Worm (Caenorhabditis elegans): ENCODE measurements around the gene mlk-1.

mlk-1 gene

ce11 chrV:5049333-5049942 is 15.2 kb downstream of the mlk-1 start, which contains the start of the genes pqn-51 and K11D12.14 (continued):
- TF ChIP-seq ztf-4 (tag; optimal IDR thresholded peaks at IDR 0.05) (peak; percentile 93), nhr-76 (tag; optimal IDR thresholded peaks at IDR 0.05) (no peak), elt-2 (tag; optimal IDR thresholded peaks at IDR 0.05) (peak; percentile 71), efl-1 (optimal IDR thresholded peaks at IDR 0.05) (peak; percentile 82 to 95), efl-1 (GFP tag; optimal IDR thresholded peaks at IDR 0.05 in 1 of 2) (peak; percentile 92 to 99), unc-62 (GFP tag; optimal IDR thresholded peaks at IDR 0.05) (no peak), nhr-90 (tag; optimal IDR thresholded peaks at IDR 0.05; ENCODE audit: poor library complexity) (peak; percentile 96), pqm-1 (tag; optimal IDR thresholded peaks at IDR 0.05) (no peak), fkh-10 (GFP tag; optimal IDR thresholded peaks at IDR 0.05) (peak; percentile 90), snu-23 (GFP tag; optimal IDR thresholded peaks at IDR 0.05) (peak; percentile 97), nhr-237 (tag; optimal IDR thresholded peaks at IDR 0.05) (peak; percentile 75), hlh-4 (tag; optimal IDR thresholded peaks at IDR 0.05) (peak; percentile 46), unc-98 (GFP tag; IDR thresholded peaks at IDR 0.05) (peak; percentile 84), ztf-11 (tag; optimal IDR thresholded peaks at IDR 0.05) (peak in 1 of 2 experiments; percentile 60), C16A3.4 (tag; optimal IDR thresholded peaks at IDR 0.05) (peak; percentile 91), sptf-1 (tag; optimal IDR thresholded peaks at IDR 0.05) (no peak), mdl-1 (tag; optimal IDR thresholded peaks at IDR 0.05) (peak in 1 of 2 experiments; percentile 88), ceh-8 (GFP tag; optimal IDR thresholded peaks at IDR 0.05) (peak; percentile 88), dsc-1 (tag; optimal IDR thresholded peaks at IDR 0.05) (peak; percentile 97), grh-1 (GFP tag; IDR thresholded peaks at IDR 0.05) (peak; percentile 97), egl-13 (tag; optimal IDR thresholded peaks at IDR 0.05) (peak; percentile 94), nhr-85 (tag) (peak; percentile 98), unc-30 (tag; optimal IDR thresholded peaks at IDR 0.05) (no peak), nhr-11 (tag; optimal IDR thresholded peaks at IDR 0.05) (peak; percentile 87), C34B4.2 (tag; optimal IDR thresholded peaks at IDR 0.05) (peak; percentile 51), xbp-1 (tag; optimal IDR thresholded peaks at IDR 0.05) (peak; percentile 99), pag-3 (tag; optimal IDR thresholded peaks at IDR 0.05; ENCODE audit: borderline replicate concordance, insufficient read depth) (no peak), zag-1 (tag; optimal IDR thresholded peaks at IDR 0.05) (no peak), blmp-1 (tag; optimal IDR thresholded peaks at IDR 0.05) (peak; percentile 99), nhr-28 (tag; optimal IDR thresholded peaks at IDR 0.05) (no peak), hlh-17 (GFP tag; optimal IDR thresholded peaks at IDR 0.05; ENCODE audit: borderline replicate concordance) (no peak), C04F5.9 (tag; optimal IDR thresholded peaks at IDR 0.05) (peak; percentile 78), tbx-2 (tag; optimal IDR thresholded peaks at IDR 0.05) (peak; percentile 98), ama-1 (optimal IDR thresholded peaks at IDR 0.05) (peak; percentile 95), ets-5 (GFP tag; IDR thresholded peaks at IDR 0.05) (peak; percentile 96; the same call in 1 of the 2 replicates), nhr-20 (tag; optimal IDR thresholded peaks at IDR 0.05) (peak; percentile 98), ceh-63 (GFP tag; optimal IDR thresholded peaks at IDR 0.05) (peak; percentile 69), hpl-2 (GFP tag; optimal IDR thresholded peaks at IDR 0.05) (peak; percentile 36), lin-15B (tag; optimal IDR thresholded peaks at IDR 0.05) (peak; percentile 81), efl-3 (GFP tag; optimal IDR thresholded peaks at IDR 0.05) (no peak), fkh-4 (tag; optimal IDR thresholded peaks at IDR 0.05; ENCODE audit: borderline replicate concordance) (peak; percentile 60), tlp-1 (tag; optimal IDR thresholded peaks at IDR 0.05) (no peak), pax-3 (tag; optimal IDR thresholded peaks at IDR 0.05) (peak; percentile 91), F16B12.6 (tag; optimal IDR thresholded peaks at IDR 0.05) (peak; percentile 94)

- TF ChIP-seq efl-1 (optimal IDR thresholded peaks at IDR 0.05) (peak in 1 of 2 experiments; percentile 4), efl-1 (GFP tag; optimal IDR thresholded peaks at IDR 0.05 in 1 of 2) (peak in 1 of 2 experiments; percentile 53), mab-9 (GFP tag; IDR thresholded peaks at IDR 0.05) (peak; percentile 90), nhr-47 (tag; optimal IDR thresholded peaks at IDR 0.05) (peak; percentile 48), rnt-1 (tag; optimal IDR thresholded peaks at IDR 0.05) (peak; percentile 59), nhr-19 (GFP tag; conservative IDR thresholded peaks at IDR 0.05) (peak; percentile 93), tbx-2 (tag; optimal IDR thresholded peaks at IDR 0.05) (peak; percentile 10), grh-1 (GFP tag; IDR thresholded peaks at IDR 0.05) (peak; percentile 93), isw-1 (GFP tag; IDR thresholded peaks at IDR 0.05) (peak; percentile 80), ceh-88 (GFP tag; IDR thresholded peaks at IDR 0.05) (peak; percentile 68), unc-98 (GFP tag; IDR thresholded peaks at IDR 0.05) (peak; percentile 75), nhr-71 (tag; optimal IDR thresholded peaks at IDR 0.05) (peak; percentile 45)
Observed at ce11 chrV:5047230-5047629, 17.4 kb downstream of the mlk-1 start.
